Worm (Caenorhabditis elegans): ENCODE results near the gene Y56A3A.41.

- TF ChIP-seq ceh-36 (tag; optimal IDR thresholded peaks at IDR 0.05) (no peak), hnd-1 (tag; optimal IDR thresholded peaks at IDR 0.05) (no peak), ama-1 (optimal IDR thresholded peaks at IDR 0.05) (no peak)
These were observed 9.9 kb upstream of the Y56A3A.41 start for ce11 chrIII:11902782-11903181.

Measured in whole organism, early embryonic.